Worm (Caenorhabditis elegans) whole organism, dauer: ENCODE measurements around the gene F54F7.6.

ENCODE experiments used
- unc-62 ChIP-seq: sonication (generic microtip); optimal IDR thresholded peaks from 2 replicates; lab custom pipeline; 2017; ENCODE audit warnings: missing biosample characterization, missing genetic modification reagents, missing genetic modification characterization

The F54F7.6 gene

DNA sequence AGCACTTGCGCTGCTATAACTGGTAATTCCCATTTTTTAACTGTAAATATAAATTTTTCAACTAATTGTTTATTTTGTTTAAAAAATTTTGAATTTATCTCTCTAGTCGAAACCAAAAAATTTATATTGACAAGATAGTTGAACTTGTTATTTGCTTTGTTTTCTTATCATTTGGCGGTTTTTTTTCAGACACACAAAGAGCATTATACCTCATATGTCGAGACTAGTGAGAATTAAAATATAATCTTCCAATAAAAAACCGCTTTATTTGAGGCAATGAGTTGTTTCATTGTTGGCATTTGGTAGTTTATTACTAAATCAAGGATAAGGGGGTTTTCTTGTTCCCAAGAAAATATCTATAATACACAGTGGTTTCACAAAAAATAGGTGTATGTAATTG lies 43.0 kb downstream of the F54F7.6 start:
- no peak for TF ChIP-seq unc-62 (GFP tag; lab: Kevin White, UChicago)

DNA sequence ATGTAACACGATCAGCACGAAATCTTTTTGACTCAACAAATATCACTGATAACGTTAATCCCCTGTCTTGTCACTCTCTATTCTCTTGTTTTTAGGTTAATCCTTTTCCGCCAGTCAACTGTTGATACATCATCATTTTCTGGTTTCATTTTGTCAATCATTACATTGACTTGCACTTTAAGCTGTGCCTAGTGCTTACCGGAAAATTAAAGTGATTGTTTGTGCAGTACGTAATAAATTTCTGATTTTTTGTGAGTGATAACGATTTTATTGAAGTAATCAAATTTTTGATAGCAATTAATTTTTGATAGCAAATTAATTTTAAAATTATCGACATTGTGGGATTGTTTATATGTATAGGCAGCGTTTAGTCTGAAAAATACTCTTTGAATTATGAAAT lies 44.0 kb downstream of the F54F7.6 start:
- TF ChIP-seq unc-62 (GFP tag; lab: Kevin White, UChicago): no peak

DNA sequence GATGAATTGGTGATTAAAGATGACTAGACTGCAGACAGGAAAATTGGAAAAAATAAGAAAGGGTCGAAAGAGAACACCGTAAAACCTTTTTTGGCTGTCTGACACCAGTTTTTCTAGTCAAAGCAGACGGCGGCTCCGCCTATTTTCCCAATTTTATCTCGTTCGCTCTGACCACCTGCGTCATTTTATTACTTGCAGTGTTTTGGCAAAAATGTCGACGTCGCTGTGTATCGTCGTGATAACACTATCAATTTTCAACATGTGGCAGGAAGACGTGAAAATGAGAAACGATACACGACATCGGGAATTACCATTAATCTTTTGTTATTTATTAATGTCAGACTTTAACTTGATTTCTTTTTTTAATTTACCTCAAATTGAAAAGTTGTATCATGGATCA lies 44.9 kb downstream of the F54F7.6 start, which contains the start of gene Y62H9A.15:
Gene Y62H9A.15, minus strand, starts transcription at position 100 of the 400 bp plus-strand sequence.
- TF ChIP-seq unc-62 (GFP tag; lab: Kevin White, UChicago): no peak

DNA sequence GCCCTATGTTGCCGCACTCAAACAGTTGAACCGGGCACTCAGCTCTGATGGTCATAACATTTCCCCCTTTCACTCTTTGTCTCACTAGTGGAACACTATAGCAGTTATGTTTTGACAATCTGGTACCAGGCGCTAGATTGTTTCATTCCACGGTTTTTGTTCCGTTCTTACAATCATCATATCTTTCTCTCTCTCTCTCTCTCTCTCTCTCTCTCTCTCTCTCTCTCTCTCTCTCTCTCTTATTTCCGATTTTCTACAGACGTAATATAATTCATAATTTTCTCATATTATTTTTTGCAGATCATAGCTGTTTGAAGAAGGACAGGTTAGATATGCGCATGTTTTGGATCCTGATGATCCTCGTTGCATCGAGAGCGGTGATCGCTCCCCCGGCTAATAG lies 48.6 kb downstream of the F54F7.6 start, which contains the start of gene Y62H9A.12:
Gene Y62H9A.12, plus strand, starts transcription at position 301 of the 400 bp plus-strand sequence.
- TF ChIP-seq unc-62 (GFP tag; lab: Kevin White, UChicago): no peak
